Worm (Caenorhabditis elegans): ENCODE measurements around the gene C49F8.1.

DNA sequence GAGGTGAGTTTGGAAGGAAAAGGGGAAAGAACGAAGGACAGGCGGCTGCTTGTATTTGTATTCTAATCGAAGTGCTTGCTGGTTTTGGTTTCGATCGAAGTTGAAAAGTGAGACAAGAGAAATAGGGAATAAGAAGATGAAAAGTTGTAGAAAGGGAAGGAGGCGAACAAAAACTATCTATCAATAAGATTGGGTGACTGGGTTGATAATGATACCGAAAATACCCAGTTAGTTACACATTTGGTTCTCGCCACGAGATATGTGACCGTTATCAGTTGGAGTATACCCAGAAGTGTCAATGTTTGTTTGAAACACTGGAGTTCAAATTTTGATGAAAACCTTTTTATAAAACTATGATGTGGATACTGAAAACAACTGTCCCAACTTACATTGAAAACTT is 3.5 kb upstream of the C49F8.1 start:
- no peak for TF ChIP-seq nhr-12 (tag; optimal IDR thresholded peaks at IDR 0.05)
- TF ChIP-seq ces-1 (GFP tag; optimal IDR thresholded peaks at IDR 0.05): no peak
- TF ChIP-seq nhr-237 (tag; optimal IDR thresholded peaks at IDR 0.05): no peak
- TF ChIP-seq snpc-4 (tag; optimal IDR thresholded peaks at IDR 0.05): no peak
- TF ChIP-seq ztf-11 (tag; optimal IDR thresholded peaks at IDR 0.05): no peak
- TF ChIP-seq pha-4 (tag; optimal IDR thresholded peaks at IDR 0.05): no peak
- no peak for TF ChIP-seq lsy-2 (tag; optimal IDR thresholded peaks at IDR 0.05)
- TF ChIP-seq nhr-28 (tag; optimal IDR thresholded peaks at IDR 0.05): no peak
- TF ChIP-seq elt-1 (tag; optimal IDR thresholded peaks at IDR 0.05; ENCODE audit: borderline replicate concordance, insufficient read depth): no peak
- TF ChIP-seq unc-62 (GFP tag; optimal IDR thresholded peaks at IDR 0.05): no peak
- TF ChIP-seq unc-39 (tag; optimal IDR thresholded peaks at IDR 0.05): no peak
- no peak for TF ChIP-seq lin-13 (tag; optimal IDR thresholded peaks at IDR 0.05)
- no peak for TF ChIP-seq M03D4.4 (tag; optimal IDR thresholded peaks at IDR 0.05)
- no peak for TF ChIP-seq ceh-43 (GFP tag; optimal IDR thresholded peaks at IDR 0.05)
